Fruit fly (Drosophila melanogaster): ENCODE measurements around the gene CG11334.

- no peak for TF ChIP-seq psq (optimal IDR thresholded peaks at IDR 0.05)
- TF ChIP-seq h (optimal IDR thresholded peaks at IDR 0.05): no peak
- TF ChIP-seq Sin3A (optimal IDR thresholded peaks at IDR 0.05): no peak
Measured at dm6 chr3R:31438856-31439255, 24.0 kb downstream of the CG11334 start.
